Fruit fly (Drosophila melanogaster): ENCODE measurements around the gene Esp.
A peak's percentile ranks its signal among the peaks of the same experiment; 100 is the strongest.

dm6 chr3R:24829887-24830351, 11.8 kb upstream of the Esp start, which contains the start of the genes Kaz and CG43273:
- TF ChIP-seq otp (GFP tag; IDR thresholded peaks at IDR 0.05): no peak
- TF ChIP-seq CG11247 (GFP tag; IDR thresholded peaks at IDR 0.05): no peak
- TF ChIP-seq CG15514 (GFP tag; optimal IDR thresholded peaks at IDR 0.05): peak; percentile 37
- no peak for TF ChIP-seq gcm2 (GFP tag; optimal IDR thresholded peaks at IDR 0.05)
- TF ChIP-seq Sox102F (GFP tag; optimal IDR thresholded peaks at IDR 0.05): no peak
- TF ChIP-seq knrl (GFP tag; IDR thresholded peaks at IDR 0.05; ENCODE audit: partially characterized antibody): no peak
- no peak for TF ChIP-seq E2f1 (GFP tag; IDR thresholded peaks at IDR 0.05)
- TF ChIP-seq fd64A (GFP tag; optimal IDR thresholded peaks at IDR 0.05): no peak
